Fruit fly (Drosophila melanogaster) whole organism, embryonic: ENCODE data around the gene Prosalpha6.
A peak's percentile ranks its signal among the peaks of the same experiment; 100 is the strongest.

Source experiments
- ATbp ChIP-seq: fragments of 200-800 bp; sonication (Bioruptor generic); optimal IDR thresholded peaks from 2 replicates; lab custom pipeline; 2017; ENCODE audit warnings: missing biosample characterization, mild to moderate bottlenecking, missing genetic modification characterization, missing genetic modification reagents
- Antp ChIP-seq: fragments of 200-800 bp; sonication (Bioruptor generic); optimal IDR thresholded peaks from 3 replicates; lab custom pipeline; 2016; ENCODE audit warnings: missing biosample characterization, missing genetic modification characterization
- Awh ChIP-seq: fragments of 200-800 bp; sonication (Bioruptor generic); IDR thresholded peaks from 2 replicates; pipeline ENCODE4, ENCODE4 v1.3.6; 2022; ENCODE audit warnings: missing biosample characterization, missing genetic modification characterization
- CG10147 ChIP-seq: fragments of 200-800 bp; sonication (Bioruptor generic); optimal IDR thresholded peaks from 2 replicates; lab custom pipeline; 2019; ENCODE audit warnings: missing biosample characterization, mild to moderate bottlenecking, missing genetic modification characterization, moderate library complexity
- CG10209 ChIP-seq: fragments of 200-800 bp; sonication (Bioruptor generic); optimal IDR thresholded peaks from 3 replicates; lab custom pipeline; 2017; ENCODE audit warnings: missing biosample characterization, mild to moderate bottlenecking, missing genetic modification characterization, missing genetic modification reagents
- CG10274 ChIP-seq: fragments of 200-800 bp; sonication (Bioruptor generic); optimal IDR thresholded peaks from 3 replicates; lab custom pipeline; 2017; ENCODE audit warnings: missing biosample characterization, mild to moderate bottlenecking, missing genetic modification characterization
- CG11456 ChIP-seq: fragments of 200-800 bp; sonication (Bioruptor generic); IDR thresholded peaks from 3 replicates; pipeline ENCODE4 v1.3.6; 2022; ENCODE audit warnings: missing biosample characterization, missing genetic modification characterization
- CG12219 ChIP-seq: fragments of 200-800 bp; sonication (Bioruptor generic); optimal IDR thresholded peaks from 3 replicates; lab custom pipeline; 2018; ENCODE audit warnings: missing biosample characterization, mild to moderate bottlenecking, missing genetic modification characterization
- CG12659 ChIP-seq: fragments of 200-800 bp; sonication (Bioruptor generic); optimal IDR thresholded peaks from 3 replicates; lab custom pipeline; 2017; ENCODE audit warnings: mild to moderate bottlenecking, missing biosample characterization, missing genetic modification reagents, missing genetic modification characterization
- CG12942 ChIP-seq: fragments of 200-800 bp; sonication (Bioruptor generic); optimal IDR thresholded peaks from 3 replicates; lab custom pipeline; 2016; ENCODE audit warnings: missing biosample characterization, missing genetic modification characterization
- CG13775 ChIP-seq: fragments of 200-800 bp; sonication (Bioruptor generic); optimal IDR thresholded peaks from 3 replicates; lab custom pipeline; 2017; ENCODE audit warnings: missing biosample characterization, mild to moderate bottlenecking, missing genetic modification characterization
- CG15269 ChIP-seq: fragments of 200-800 bp; sonication (Bioruptor generic); optimal IDR thresholded peaks from 2 replicates; lab custom pipeline; 2018; ENCODE audit warnings: missing biosample characterization, mild to moderate bottlenecking, missing genetic modification characterization, moderate library complexity
- CG15696 ChIP-seq: fragments of 200-800 bp; sonication (Bioruptor generic); optimal IDR thresholded peaks from 2 replicates; lab custom pipeline; 2019; ENCODE audit warnings: missing biosample characterization, mild to moderate bottlenecking, missing genetic modification characterization, moderate library complexity
- CG1602 ChIP-seq: fragments of 200-800 bp; sonication (Bioruptor generic); optimal IDR thresholded peaks from 3 replicates; lab custom pipeline; 2016; ENCODE audit warnings: missing biosample characterization, missing genetic modification characterization
- CG1603 ChIP-seq: fragments of 200-800 bp; sonication (Bioruptor generic); optimal IDR thresholded peaks from 2 replicates; lab custom pipeline; 2019; ENCODE audit warnings: missing biosample characterization, mild to moderate bottlenecking, missing genetic modification characterization, moderate library complexity
- CG16815 ChIP-seq: fragments of 200-800 bp; sonication (Bioruptor generic); optimal IDR thresholded peaks from 3 replicates; lab custom pipeline; 2017; ENCODE audit warnings: missing biosample characterization, mild to moderate bottlenecking, missing genetic modification characterization
- CG17568 ChIP-seq: fragments of 200-800 bp; sonication (Bioruptor generic); optimal IDR thresholded peaks from 2 replicates; lab custom pipeline; 2018; ENCODE audit warnings: missing biosample characterization, mild to moderate bottlenecking, missing genetic modification characterization, moderate library complexity
- CG18619 ChIP-seq: fragments of 200-800 bp; sonication (Bioruptor generic); optimal IDR thresholded peaks from 3 replicates; lab custom pipeline; 2017; ENCODE audit warnings: missing biosample characterization, mild to moderate bottlenecking, missing genetic modification characterization
- CG2712 ChIP-seq: fragments of 200-800 bp; optimal IDR thresholded peaks from 3 replicates; lab custom pipeline; 2019; ENCODE audit warnings: missing biosample characterization, mild to moderate bottlenecking, missing genetic modification characterization, moderate library complexity
- CG4360 ChIP-seq: fragments of 200-800 bp; sonication (Bioruptor generic); IDR thresholded peaks from 2 replicates; pipeline ENCODE4 v1.3.6; 2022; ENCODE audit warnings: missing biosample characterization, missing genetic modification characterization
- CG5245 ChIP-seq: fragments of 200-800 bp; sonication (Bioruptor generic); optimal IDR thresholded peaks from 3 replicates; lab custom pipeline; 2016; ENCODE audit warnings: missing biosample characterization, missing genetic modification characterization
- CG7271 ChIP-seq: fragments of 200-800 bp; sonication (Bioruptor generic); optimal IDR thresholded peaks from 2 replicates; lab custom pipeline; 2018; ENCODE audit warnings: missing biosample characterization, mild to moderate bottlenecking, missing genetic modification characterization, moderate library complexity
- CG7556 ChIP-seq: fragments of 200-800 bp; sonication (Bioruptor generic); optimal IDR thresholded peaks from 2 replicates; lab custom pipeline; 2017; ENCODE audit warnings: missing biosample characterization, mild to moderate bottlenecking, missing genetic modification characterization
- CG7745 ChIP-seq: fragments of 200-800 bp; sonication (Bioruptor generic); optimal IDR thresholded peaks from 2 replicates; lab custom pipeline; 2018; ENCODE audit warnings: missing biosample characterization, mild to moderate bottlenecking, missing genetic modification characterization, moderate library complexity
- CG7963 ChIP-seq: fragments of 200-800 bp; sonication (Bioruptor generic); IDR thresholded peaks from 3 replicates; pipeline ENCODE4 v1.3.6; 2022; ENCODE audit warnings: missing biosample characterization, missing genetic modification characterization; ENCODE audit not compliant: partially characterized antibody
- CG8290 ChIP-seq, 3 experiments: fragments of 200-800 bp; sonication (Bioruptor generic); optimal IDR thresholded peaks; 2 replicates each; lab custom pipeline; 2016 to 2019; ENCODE audit warnings: missing biosample characterization in 3 of 3, missing genetic modification characterization in 3 of 3, mild to moderate bottlenecking in 2 of 3, moderate library complexity in 1 of 3
- Dfd ChIP-seq, 2 experiments: fragments of >200 bp; optimal IDR thresholded peaks; 2 replicates each; lab custom pipeline; 2017; ENCODE audit warnings: missing biosample characterization in 2 of 2, missing genetic modification characterization in 2 of 2
- Dip2 ChIP-seq: fragments of 200-800 bp; sonication (Bioruptor generic); IDR thresholded peaks from 2 replicates; pipeline ENCODE4 v1.3.6; 2022; ENCODE audit warnings: missing biosample characterization, missing genetic modification characterization
- Ets65A ChIP-seq: fragments of 200-800 bp; sonication (Bioruptor generic); peaks from one replicate; lab custom pipeline; 2016; ENCODE audit warnings: missing biosample characterization, missing genetic modification characterization
- Hand ChIP-seq: fragments of 200-800 bp; sonication (Bioruptor generic); optimal IDR thresholded peaks from 2 replicates; lab custom pipeline; 2017; ENCODE audit warnings: mild to moderate bottlenecking, missing biosample characterization, missing genetic modification reagents, missing genetic modification characterization
- Hr51 ChIP-seq, 2 experiments: fragments of 200-800 bp; sonication (Bioruptor generic); optimal IDR thresholded peaks; 2 replicates in 1 of 2; 3 replicates in 1 of 2; lab custom pipeline; 2016 to 2018; ENCODE audit warnings: missing biosample characterization in 2 of 2, missing genetic modification characterization in 2 of 2, mild to moderate bottlenecking in 1 of 2, moderate library complexity in 1 of 2
- Kr ChIP-seq: fragments of 200-800 bp; sonication (Bioruptor generic); optimal IDR thresholded peaks from 2 replicates; lab custom pipeline; 2017; ENCODE audit warnings: missing biosample characterization, mild to moderate bottlenecking, missing genetic modification characterization
- Meics ChIP-seq: fragments of 200-800 bp; sonication (Bioruptor generic); optimal IDR thresholded peaks from 2 replicates; lab custom pipeline; 2017; ENCODE audit warnings: missing biosample characterization, mild to moderate bottlenecking, missing genetic modification characterization
- Oli ChIP-seq: fragments of 200-800 bp; sonication (Bioruptor generic); optimal IDR thresholded peaks from 2 replicates; lab custom pipeline; 2018; ENCODE audit warnings: missing biosample characterization, mild to moderate bottlenecking, missing genetic modification characterization, moderate library complexity
- Sox100B ChIP-seq: fragments of 200-800 bp; sonication (Bioruptor generic); optimal IDR thresholded peaks from 3 replicates; lab custom pipeline; 2018; ENCODE audit warnings: missing biosample characterization, mild to moderate bottlenecking, missing genetic modification characterization
- TFAM ChIP-seq: fragments of 200-800 bp; sonication (Bioruptor generic); optimal IDR thresholded peaks from 2 replicates; lab custom pipeline; 2017; ENCODE audit warnings: missing biosample characterization, missing genetic modification characterization, inconsistent platforms
- Tbp ChIP-seq: fragments of >200 bp; optimal IDR thresholded peaks from 2 replicates; lab custom pipeline; 2018; ENCODE audit warnings: missing biosample characterization, missing genetic modification characterization
- Xrp1 ChIP-seq: fragments of 200-800 bp; sonication (Bioruptor generic); IDR thresholded peaks from 2 replicates; pipeline ENCODE4 v1.3.6; 2022; ENCODE audit warnings: missing biosample characterization, missing genetic modification characterization
- amos ChIP-seq: fragments of 200-800 bp; sonication (Bioruptor generic); IDR thresholded peaks from 2 replicates; pipeline ENCODE4 v1.3.6; 2022; ENCODE audit warnings: missing biosample characterization, missing genetic modification characterization; ENCODE audit not compliant: partially characterized antibody
- bigmax ChIP-seq: fragments of 200-800 bp; sonication (Bioruptor generic); optimal IDR thresholded peaks from 2 replicates; lab custom pipeline; 2018; ENCODE audit warnings: missing biosample characterization, mild to moderate bottlenecking, missing genetic modification characterization
- crol ChIP-seq: fragments of 200-800 bp; sonication (Bioruptor generic); IDR thresholded peaks from 2 replicates; pipeline ENCODE4 v1.3.6; 2022; ENCODE audit warnings: missing biosample characterization, missing genetic modification characterization
- eyg ChIP-seq: fragments of 200-800 bp; sonication (Bioruptor generic); optimal IDR thresholded peaks from 3 replicates; lab custom pipeline; 2016; ENCODE audit warnings: missing biosample characterization, missing genetic modification characterization
- gsb-n ChIP-seq: fragments of 200-800 bp; sonication (Bioruptor generic); optimal IDR thresholded peaks from 3 replicates; lab custom pipeline; 2018; ENCODE audit warnings: missing biosample characterization, mild to moderate bottlenecking, missing genetic modification characterization
- lbe ChIP-seq: fragments of 200-800 bp; sonication (Bioruptor generic); optimal IDR thresholded peaks from 2 replicates; lab custom pipeline; 2016; ENCODE audit warnings: missing biosample characterization, mild to moderate bottlenecking, missing genetic modification characterization
- luna ChIP-seq: fragments of 200-800 bp; sonication (Bioruptor generic); optimal IDR thresholded peaks from 2 replicates; lab custom pipeline; 2016; ENCODE audit warnings: missing biosample characterization, missing genetic modification characterization
- nau ChIP-seq: fragments of 200-800 bp; sonication (Bioruptor generic); optimal IDR thresholded peaks from 3 replicates; lab custom pipeline; 2017; ENCODE audit warnings: missing biosample characterization, mild to moderate bottlenecking, missing genetic modification characterization, missing genetic modification reagents
- nerfin-2 ChIP-seq: fragments of 200-800 bp; sonication (Bioruptor generic); IDR thresholded peaks from 2 replicates; pipeline ENCODE4 v1.3.6; 2022; ENCODE audit warnings: missing biosample characterization, missing genetic modification characterization; ENCODE audit not compliant: partially characterized antibody
- pho ChIP-seq: fragments of 200-800 bp; sonication (Bioruptor generic); optimal IDR thresholded peaks from 2 replicates; lab custom pipeline; 2016; ENCODE audit warnings: missing biosample characterization, missing genetic modification characterization
- pita ChIP-seq: fragments of 200-800 bp; sonication (Bioruptor generic); optimal IDR thresholded peaks from 2 replicates; lab custom pipeline; 2017; ENCODE audit warnings: missing biosample characterization, mild to moderate bottlenecking, missing genetic modification characterization
- sima ChIP-seq: fragments of 200-800 bp; sonication (Bioruptor generic); optimal IDR thresholded peaks from 2 replicates; lab custom pipeline; 2016; ENCODE audit warnings: missing biosample characterization, missing genetic modification characterization

Gene Prosalpha6

DNA sequence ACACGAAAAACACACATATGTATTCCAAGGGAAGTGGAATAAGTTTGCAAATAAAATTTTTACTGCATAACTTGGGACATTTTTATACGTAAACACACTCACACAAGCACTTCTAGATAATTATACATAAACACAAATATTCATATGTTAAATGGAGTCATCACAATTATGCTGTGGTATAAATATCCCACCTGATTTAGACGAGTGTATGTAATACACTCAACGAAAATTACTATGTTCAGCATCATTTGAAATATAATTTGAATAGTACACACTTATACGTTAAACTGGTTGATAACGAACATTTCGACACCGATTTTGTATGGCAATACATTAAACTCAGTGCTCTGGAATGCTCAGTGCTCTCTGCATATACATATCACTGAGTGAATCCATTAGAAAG lies 9.9 kb downstream of the Prosalpha6 start (continued):
- TF ChIP-seq CG12219 (no peak), CG7963 (no peak), lbe (GFP tag; lab: Kevin White, UChicago) (peak; percentile 57), sima (no peak), Oli (tag; lab: Kevin White, UChicago) (no peak), Hand (no peak), CG1603 (no peak), Kr (GFP tag; lab: Kevin White, UChicago) (no peak), CG13775 (GFP tag; lab: Kevin White, UChicago) (no peak), pita (GFP tag; lab: Kevin White, UChicago) (no peak), CG10147 (GFP tag; lab: Kevin White, UChicago) (peak; percentile 4), Dfd (GFP tag; optimal IDR thresholded peaks at IDR 0.05; lab: Kevin White, UChicago) (no peak), eyg (GFP tag; lab: Kevin White, UChicago) (no peak), CG7556 (GFP tag; lab: Kevin White, UChicago) (peak; percentile 9), Sox100B (GFP tag; lab: Kevin White, UChicago) (no peak), CG17568 (GFP tag; lab: Kevin White, UChicago) (no peak), gsb-n (no peak), CG15696 (tag; lab: Kevin White, UChicago) (no peak), CG1602 (GFP tag; lab: Kevin White, UChicago) (no peak), CG10209 (GFP tag; lab: Kevin White, UChicago) (no peak), CG18619 (GFP tag; lab: Kevin White, UChicago) (no peak), Tbp (no peak), CG15269 (tag; lab: Kevin White, UChicago) (peak; percentile 9), CG7745 (tag; lab: Kevin White, UChicago) (no peak), CG10274 (GFP tag; lab: Kevin White, UChicago) (no peak), Xrp1 (no peak), CG7271 (tag; lab: Kevin White, UChicago) (no peak), TFAM (GFP tag; lab: Kevin White, UChicago) (no peak), Awh (no peak), bigmax (GFP tag; lab: Kevin White, UChicago) (no peak), CG11456 (GFP tag; lab: Robert Waterston, UW) (no peak), Meics (peak; percentile 44), CG16815 (GFP tag; lab: Kevin White, UChicago) (no peak), nerfin-2 (GFP tag; lab: Robert Waterston, UW) (no peak), luna (GFP tag; lab: Kevin White, UChicago) (no peak), nau (peak; percentile 42), CG4360 (GFP tag; lab: Robert Waterston, UW) (no peak), Hr51 (GFP tag; optimal IDR thresholded peaks at IDR 0.05; lab: Kevin White, UChicago) (no peak), Antp (GFP tag; lab: Kevin White, UChicago) (no peak), CG2712 (tag; lab: Kevin White, UChicago) (peak; percentile 6), ATbp (GFP tag; lab: Kevin White, UChicago) (no peak), CG5245 (GFP tag; lab: Kevin White, UChicago) (peak; percentile 5), CG8290 (GFP tag; optimal IDR thresholded peaks at IDR 0.05; lab: Kevin White, UChicago) (no peak), CG8290 (tag; optimal IDR thresholded peaks at IDR 0.05; lab: Kevin White, UChicago) (peak in 1 of 2 experiments; percentile 57), pho (GFP tag; lab: Kevin White, UChicago) (no peak), Dip2 (GFP tag; lab: Robert Waterston, UW) (no peak), crol (no peak), CG12659 (peak; percentile 25), amos (GFP tag; lab: Robert Waterston, UW) (no peak), CG12942 (GFP tag; lab: Kevin White, UChicago) (no peak), Ets65A (GFP tag; lab: Kevin White, UChicago) (no peak)
